Worm (Caenorhabditis elegans): ENCODE measurements around the gene M04G7.2.

ce11 chrIV:440509-440908 is 20.3 kb downstream of the M04G7.2 start, which contains the start of gene hum-8:
- TF ChIP-seq flt-1 (GFP tag; IDR thresholded peaks at IDR 0.05) = no peak
- no peak for TF ChIP-seq cog-1 (tag; optimal IDR thresholded peaks at IDR 0.05)
- TF ChIP-seq ztf-29 (GFP tag; IDR thresholded peaks at IDR 0.05) = no peak
- no peak for TF ChIP-seq med-1 (GFP tag; optimal IDR thresholded peaks at IDR 0.05; ENCODE audit: insufficient read depth)
- no peak for TF ChIP-seq ref-1 (GFP tag; conservative IDR thresholded peaks at IDR 0.05)
- no peak for TF ChIP-seq tab-1 (GFP tag; IDR thresholded peaks at IDR 0.05)
- no peak for TF ChIP-seq T22C8.4 (GFP tag; IDR thresholded peaks at IDR 0.05)

Measured in whole organism, midembryonic.